Fruit fly (Drosophila melanogaster): ENCODE measurements around the gene mtSSB.

Gene mtSSB

DNA sequence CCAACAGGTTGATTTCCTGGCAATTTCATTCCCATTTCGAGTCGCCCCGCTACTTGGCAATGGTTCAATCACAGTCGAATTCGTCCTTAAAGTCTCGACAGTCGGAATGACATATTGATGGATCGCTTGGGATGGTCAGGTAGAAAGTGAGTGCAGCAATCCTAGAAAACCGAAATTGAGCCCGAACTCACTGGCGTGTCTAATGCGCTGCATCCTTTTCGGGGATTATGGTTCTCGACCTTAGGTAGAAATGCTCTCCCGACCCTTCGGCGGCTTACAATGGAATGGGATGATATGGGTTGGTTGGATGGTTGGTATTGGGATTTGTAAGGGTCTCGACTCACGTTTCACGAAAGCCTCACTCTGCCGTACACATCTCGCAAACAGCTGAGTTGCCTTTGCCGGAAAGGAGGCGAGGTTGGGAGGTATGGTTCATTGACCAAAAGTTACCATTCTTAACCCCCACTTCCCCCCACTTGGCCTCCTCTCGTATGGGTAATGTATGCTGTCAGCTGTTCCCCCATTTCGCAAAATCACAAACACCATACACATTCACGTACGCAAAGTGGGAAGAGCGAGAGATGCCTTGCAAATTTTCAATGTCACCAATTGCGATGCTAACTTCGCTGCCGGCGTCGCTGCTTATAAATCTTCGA, 46.3 kb upstream of the mtSSB start (continued):
- TF ChIP-seq pita (GFP tag; optimal IDR thresholded peaks at IDR 0.05) (no peak), gce (GFP tag; IDR thresholded peaks at IDR 0.05) (no peak), kni (GFP tag; optimal IDR thresholded peaks at IDR 0.05) (peak; percentile 50), insv (GFP tag; optimal IDR thresholded peaks at IDR 0.05) (peak in 1 of 2 experiments; percentile 78), Elba2 (GFP tag; optimal IDR thresholded peaks at IDR 0.05) (no peak), emc (GFP tag; optimal IDR thresholded peaks at IDR 0.05) (no peak), sd (tag; optimal IDR thresholded peaks at IDR 0.05) (no peak), wdn (GFP tag; IDR thresholded peaks at IDR 0.05) (no peak), pros (GFP tag; optimal IDR thresholded peaks at IDR 0.05) (peak; percentile 99), CG14965 (GFP tag; optimal IDR thresholded peaks at IDR 0.05; ENCODE audit: borderline replicate concordance) (no peak), Lpt (GFP tag; optimal IDR thresholded peaks at IDR 0.05) (no peak), CG3407 (GFP tag; optimal IDR thresholded peaks at IDR 0.05) (no peak), CG13287 (GFP tag; IDR thresholded peaks at IDR 0.05; ENCODE audit: partially characterized antibody) (no peak), Dip3 (GFP tag; optimal IDR thresholded peaks at IDR 0.05) (no peak), Vsx1 (GFP tag; optimal IDR thresholded peaks at IDR 0.05) (no peak), Adf1 (GFP tag; IDR thresholded peaks at IDR 0.05) (no peak), caup (GFP tag; optimal IDR thresholded peaks at IDR 0.05; ENCODE audit: severe bottlenecking) (no peak), CG10147 (GFP tag; optimal IDR thresholded peaks at IDR 0.05) (no peak), CG15479 (GFP tag; optimal IDR thresholded peaks at IDR 0.05) (peak; percentile 72), Eip74EF (GFP tag; optimal IDR thresholded peaks at IDR 0.05) (no peak), Dp (GFP tag; optimal IDR thresholded peaks at IDR 0.05) (no peak), row (GFP tag; IDR thresholded peaks at IDR 0.05) (no peak), CG4404 (GFP tag; IDR thresholded peaks at IDR 0.05) (no peak), Nf-YB (GFP tag; optimal IDR thresholded peaks at IDR 0.05) (no peak), dpn (GFP tag; optimal IDR thresholded peaks at IDR 0.05) (no peak), CG8281 (tag; optimal IDR thresholded peaks at IDR 0.05) (peak; percentile 36), Sry-β (GFP tag; optimal IDR thresholded peaks at IDR 0.05) (no peak), tll (GFP tag; optimal IDR thresholded peaks at IDR 0.05) (peak in 1 of 2 experiments; percentile 60), Gsc (GFP tag; IDR thresholded peaks at IDR 0.05) (no peak), fu2 (GFP tag; optimal IDR thresholded peaks at IDR 0.05) (no peak), lov (optimal IDR thresholded peaks at IDR 0.05) (no peak), lov (GFP tag; IDR thresholded peaks at IDR 0.05) (no peak), CG12659 (GFP tag; optimal IDR thresholded peaks at IDR 0.05) (no peak), CG17612 (GFP tag; IDR thresholded peaks at IDR 0.05) (no peak), Kr (GFP tag; optimal IDR thresholded peaks at IDR 0.05) (no peak), CG6854 (GFP tag; optimal IDR thresholded peaks at IDR 0.05) (no peak), pan (optimal IDR thresholded peaks at IDR 0.05) (no peak), pan (GFP tag; optimal IDR thresholded peaks at IDR 0.05 in 1 of 2, IDR thresholded peaks at IDR 0.05 in 1 of 2) (no peak), CG15601 (tag; optimal IDR thresholded peaks at IDR 0.05) (no peak), Stat92E (GFP tag; optimal IDR thresholded peaks at IDR 0.05) (no peak), CG9727 (GFP tag; optimal IDR thresholded peaks at IDR 0.05) (no peak), CG31365 (tag; optimal IDR thresholded peaks at IDR 0.05) (no peak), Sox102F (GFP tag; optimal IDR thresholded peaks at IDR 0.05) (no peak), nerfin-2 (GFP tag; IDR thresholded peaks at IDR 0.05; ENCODE audit: partially characterized antibody) (no peak), CG30020 (tag; optimal IDR thresholded peaks at IDR 0.05) (no peak), CG17361 (GFP tag; IDR thresholded peaks at IDR 0.05) (no peak), Optix (GFP tag; IDR thresholded peaks at IDR 0.05) (no peak), CG33557 (GFP tag; optimal IDR thresholded peaks at IDR 0.05) (no peak), CG6175 (GFP tag; IDR thresholded peaks at IDR 0.05) (no peak)

Data from whole organism, embryonic.